In genomic region chrII:1133295-1133694, ce11 we compare ENCODE assay signal across 2 worm cellular contexts.
A peak's percentile ranks its signal among the peaks of the same experiment; 100 is the strongest.
TF ChIP-seq lines count a peak whose summit lies in the region.

No protein-coding gene starts in this region.

TF ChIP-seq in whole organism, L4 larva, 104 proteins besides CTCF, POLR2A, EP300 and RAD21:
- TF ChIP-seq mes-2 (tag; optimal IDR thresholded peaks at IDR 0.05; lab: Kevin White, UChicago; ENCODE audit: poor library complexity, severe bottlenecking) (no peak), lin-38 (GFP tag; IDR thresholded peaks at IDR 0.05; lab: Robert Waterston, UW) (peak; percentile 63), fkh-10 (GFP tag; optimal IDR thresholded peaks at IDR 0.05; lab: Kevin White, UChicago) (no peak)

TF ChIP-seq in whole organism, young adult, 124 proteins besides CTCF, POLR2A, EP300 and RAD21:
- TF ChIP-seq lin-54 (GFP tag; optimal IDR thresholded peaks at IDR 0.05; lab: Kevin White, UChicago) (peak; percentile 20), ceh-100 (GFP tag; IDR thresholded peaks at IDR 0.05; lab: Robert Waterston, UW) (peak; percentile 29; the same call in 1 of the 2 replicates), mcd-1 (GFP tag; IDR thresholded peaks at IDR 0.05; lab: Robert Waterston, UW) (peak; percentile 77), nhr-120 (GFP tag; IDR thresholded peaks at IDR 0.05; lab: Robert Waterston, UW) (no peak)
